Worm (Caenorhabditis elegans) whole organism, L3 larva: ENCODE data around the gene sru-17.

Experiments
- R02D3.7 ChIP-seq: fragments of 150-350 bp; optimal IDR thresholded peaks from 2 replicates; lab custom pipeline; 2014; ENCODE audit warnings: missing biosample characterization, missing genetic modification characterization
- daf-12 ChIP-seq: fragments of 150-350 bp; optimal IDR thresholded peaks from 2 replicates; lab custom pipeline; 2014; ENCODE audit warnings: missing biosample characterization, missing genetic modification reagents, missing genetic modification characterization
- egl-5 ChIP-seq: fragments of 150-350 bp; optimal IDR thresholded peaks from 2 replicates; lab custom pipeline; 2017; ENCODE audit warnings: missing biosample characterization, missing genetic modification reagents, missing genetic modification characterization, inconsistent platforms
- fkh-10 ChIP-seq: sonication (generic microtip); optimal IDR thresholded peaks from 2 replicates; lab custom pipeline; 2017; ENCODE audit warnings: missing biosample characterization, missing genetic modification reagents, missing genetic modification characterization
- nhr-237 ChIP-seq: fragments of 150-350 bp; optimal IDR thresholded peaks from 2 replicates; lab custom pipeline; 2014; ENCODE audit warnings: missing biosample characterization, missing genetic modification characterization
- pha-4 ChIP-seq: fragments of 150-350 bp; optimal IDR thresholded peaks from 2 replicates; lab custom pipeline; 2014; ENCODE audit warnings: missing biosample characterization, missing genetic modification reagents, missing genetic modification characterization
- pqm-1 ChIP-seq: fragments of 150-350 bp; optimal IDR thresholded peaks from 2 replicates; lab custom pipeline; 2017; ENCODE audit warnings: missing biosample characterization, missing genetic modification characterization, inconsistent platforms
- ztf-4 ChIP-seq: fragments of 150-350 bp; optimal IDR thresholded peaks from 2 replicates; lab custom pipeline; 2014; ENCODE audit warnings: missing biosample characterization, missing genetic modification characterization

DNA sequence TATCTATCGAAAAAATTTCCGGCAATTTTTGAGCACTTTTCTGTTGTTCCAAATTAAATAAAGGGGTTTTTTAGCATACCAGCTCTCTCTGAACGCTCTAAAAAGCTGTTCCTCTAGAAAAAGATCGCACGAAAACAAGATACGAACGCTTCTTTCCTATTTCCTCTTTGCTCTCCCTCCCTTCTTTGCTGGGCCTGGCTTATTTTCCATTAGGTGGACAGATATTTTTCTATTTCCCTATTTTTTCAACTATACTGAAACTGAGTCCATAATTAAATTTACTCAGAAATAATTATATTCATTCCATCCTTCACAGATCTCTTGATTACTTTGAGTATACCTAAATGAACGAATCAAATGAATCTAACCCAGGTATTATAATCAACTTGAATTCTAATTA lies 3.5 kb upstream of the sru-17 start, which contains the start of gene sru-18:
- no peak for TF ChIP-seq fkh-10 (GFP tag; lab: Kevin White, UChicago)
- no peak for TF ChIP-seq pha-4
- TF ChIP-seq egl-5 (tag; lab: Kevin White, UChicago): no peak
- TF ChIP-seq R02D3.7: no peak
- TF ChIP-seq daf-12 (tag; lab: Kevin White, UChicago): no peak
- no peak for TF ChIP-seq ztf-4 (tag; lab: Kevin White, UChicago)
- no peak for TF ChIP-seq nhr-237 (tag; lab: Kevin White, UChicago)
- no peak for TF ChIP-seq pqm-1 (tag; lab: Kevin White, UChicago)
